Worm (Caenorhabditis elegans): ENCODE results near the gene glb-20.

glb-20 gene

DNA sequence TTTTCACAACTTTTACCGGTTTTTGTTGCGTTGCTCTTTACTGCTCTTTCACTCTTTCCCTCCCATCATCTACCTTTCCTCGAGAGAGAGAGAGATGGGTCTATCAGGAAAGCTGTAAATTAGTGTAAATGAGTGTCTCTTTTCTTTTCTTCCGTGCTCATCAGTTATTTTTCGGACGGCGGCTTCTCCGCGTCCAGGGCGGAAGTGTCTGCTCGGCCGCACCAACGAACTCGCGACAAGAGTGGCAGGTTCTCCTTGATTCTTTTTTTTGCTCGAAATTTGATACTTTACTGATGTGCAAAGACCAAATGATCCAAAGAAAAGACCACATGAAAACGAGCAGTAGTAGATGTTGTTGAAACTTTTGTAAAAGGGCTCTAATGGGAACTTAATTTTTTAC, 2.7 kb upstream of the glb-20 start:
- TF ChIP-seq eor-1 (tag; optimal IDR thresholded peaks at IDR 0.05): no peak
- TF ChIP-seq snpc-4 (tag; optimal IDR thresholded peaks at IDR 0.05): no peak
- no peak for TF ChIP-seq mdl-1 (tag; optimal IDR thresholded peaks at IDR 0.05)
- TF ChIP-seq lin-39 (tag; optimal IDR thresholded peaks at IDR 0.05): peak; percentile 2
- TF ChIP-seq egl-5 (tag; optimal IDR thresholded peaks at IDR 0.05): no peak
- TF ChIP-seq unc-62 (GFP tag; optimal IDR thresholded peaks at IDR 0.05): no peak
- no peak for TF ChIP-seq sea-2 (GFP tag; optimal IDR thresholded peaks at IDR 0.05)
- TF ChIP-seq elt-2 (tag; optimal IDR thresholded peaks at IDR 0.05): no peak
- no peak for TF ChIP-seq unc-39 (tag; optimal IDR thresholded peaks at IDR 0.05)

DNA sequence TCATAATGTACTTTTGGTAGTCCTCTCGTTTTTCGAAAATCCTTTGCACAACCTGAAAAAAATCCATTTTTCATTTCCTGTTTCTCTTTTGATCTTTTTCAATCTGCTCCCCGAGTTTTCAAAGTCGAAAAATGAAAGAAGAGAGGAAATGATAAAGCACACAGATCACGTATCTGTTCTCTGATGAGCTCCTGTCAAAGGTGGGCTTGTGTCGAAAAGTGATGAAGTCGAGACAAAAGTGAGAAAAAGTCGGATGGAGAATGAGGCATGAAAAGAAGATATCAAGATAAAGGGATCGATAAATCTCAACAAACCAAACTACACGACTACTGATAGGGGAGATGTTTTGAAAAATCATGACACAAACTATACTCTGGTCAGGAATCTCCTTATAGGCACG, 868 bp downstream of the glb-20 start:
- TF ChIP-seq nhr-11 (tag; optimal IDR thresholded peaks at IDR 0.05): peak; percentile 41
- TF ChIP-seq pqm-1 (tag; optimal IDR thresholded peaks at IDR 0.05): no peak
- TF ChIP-seq nfya-1 (tag; optimal IDR thresholded peaks at IDR 0.05; ENCODE audit: insufficient read depth): peak; percentile 8
- peak; percentile 14 for TF ChIP-seq lin-39 (tag; optimal IDR thresholded peaks at IDR 0.05)

DNA sequence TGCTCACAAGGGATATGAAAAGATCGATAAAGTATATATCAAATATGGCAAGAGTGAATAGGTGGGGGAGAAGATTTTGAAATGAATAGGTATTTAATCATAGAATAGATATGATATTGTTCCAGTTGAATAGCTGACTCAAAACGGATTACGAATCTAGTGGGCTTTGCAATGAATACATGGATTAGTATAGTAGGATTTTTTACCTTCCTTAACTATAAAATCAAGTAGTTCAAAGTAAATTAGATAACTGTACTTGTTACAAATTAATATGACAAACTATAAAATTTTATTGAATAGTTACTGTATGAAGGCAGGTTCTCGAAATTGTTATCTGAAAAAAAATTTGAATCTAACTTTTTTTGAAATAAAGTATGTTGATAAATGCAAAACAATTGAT, 5.1 kb downstream of the glb-20 start, which contains the start of gene odr-1:
Gene odr-1 (minus strand): TSS at position 101 of the 400 bp plus-strand sequence.
- TF ChIP-seq zag-1 (tag; optimal IDR thresholded peaks at IDR 0.05) (no peak), eor-1 (tag; optimal IDR thresholded peaks at IDR 0.05) (no peak), ceh-28 (tag; optimal IDR thresholded peaks at IDR 0.05) (no peak), lin-15B (tag; optimal IDR thresholded peaks at IDR 0.05) (no peak), lin-39 (tag; optimal IDR thresholded peaks at IDR 0.05) (no peak), nhr-11 (tag; optimal IDR thresholded peaks at IDR 0.05) (no peak), elt-3 (tag; optimal IDR thresholded peaks at IDR 0.05) (no peak), skn-1 (tag; optimal IDR thresholded peaks at IDR 0.05) (no peak), nhr-25 (tag; optimal IDR thresholded peaks at IDR 0.05) (no peak), snpc-4 (tag; optimal IDR thresholded peaks at IDR 0.05) (no peak), ztf-11 (tag; optimal IDR thresholded peaks at IDR 0.05) (no peak), ztf-4 (tag; optimal IDR thresholded peaks at IDR 0.05) (no peak)

DNA sequence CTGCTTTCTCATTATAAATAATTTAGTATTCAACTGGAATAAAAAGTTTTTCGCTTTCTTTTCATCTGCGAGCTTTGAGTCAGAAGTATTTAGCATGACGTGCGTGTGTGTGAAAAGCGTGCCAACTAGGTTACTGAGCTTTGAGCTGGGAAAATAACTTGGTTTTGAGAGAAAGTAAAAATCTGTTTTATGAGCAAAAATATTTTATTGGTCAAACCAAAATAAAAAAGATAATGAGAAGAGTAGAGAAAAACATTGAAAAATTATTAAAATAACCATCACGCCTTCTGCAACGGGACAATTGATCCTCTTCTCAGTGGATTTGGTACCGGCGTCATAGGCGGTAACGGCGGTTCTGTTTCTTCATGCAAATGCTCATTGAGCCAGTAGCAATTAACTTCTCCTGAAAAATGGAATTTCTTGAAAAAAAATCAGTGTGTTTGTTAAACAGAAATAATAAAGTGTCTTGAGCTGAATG, 11.4 kb downstream of the glb-20 start:
- TF ChIP-seq nfya-1 (tag; optimal IDR thresholded peaks at IDR 0.05; ENCODE audit: insufficient read depth) (no peak), ztf-11 (tag; optimal IDR thresholded peaks at IDR 0.05) (no peak), egl-27 (tag; optimal IDR thresholded peaks at IDR 0.05) (no peak), fkh-2 (tag; optimal IDR thresholded peaks at IDR 0.05) (no peak), elt-1 (tag; optimal IDR thresholded peaks at IDR 0.05) (no peak), ceh-16 (tag; optimal IDR thresholded peaks at IDR 0.05) (no peak), ama-1 (optimal IDR thresholded peaks at IDR 0.05) (peak; percentile 96), nhr-28 (tag; optimal IDR thresholded peaks at IDR 0.05) (no peak), R02D3.7 (tag; optimal IDR thresholded peaks at IDR 0.05) (no peak), skn-1 (tag; optimal IDR thresholded peaks at IDR 0.05) (no peak), zag-1 (tag; optimal IDR thresholded peaks at IDR 0.05) (no peak), lin-39 (tag; optimal IDR thresholded peaks at IDR 0.05) (no peak), eor-1 (tag; optimal IDR thresholded peaks at IDR 0.05) (no peak), aly-2 (tag; optimal IDR thresholded peaks at IDR 0.05) (no peak), nhr-77 (tag; optimal IDR thresholded peaks at IDR 0.05) (no peak), ceh-9 (tag; optimal IDR thresholded peaks at IDR 0.05) (no peak), nhr-43 (tag; optimal IDR thresholded peaks at IDR 0.05; ENCODE audit: poor library complexity, severe bottlenecking) (peak; percentile 15)

DNA sequence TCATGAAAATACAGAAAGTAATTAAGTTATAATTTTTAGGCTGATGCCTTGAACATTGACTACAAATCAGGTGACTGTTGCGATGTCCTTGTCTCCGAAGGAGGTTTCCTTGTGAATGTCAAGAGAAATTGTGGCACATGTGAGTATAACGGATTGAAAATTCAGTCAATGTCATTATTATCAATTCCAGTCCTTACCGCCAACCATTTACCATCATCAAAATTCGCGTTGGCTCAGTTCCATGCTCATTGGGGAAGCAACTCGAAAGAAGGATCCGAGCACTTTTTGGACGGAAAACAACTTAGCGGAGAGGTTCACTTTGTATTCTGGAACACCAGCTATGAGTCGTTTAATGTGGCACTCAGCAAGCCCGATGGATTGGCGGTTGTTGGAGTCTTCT, 12.6 kb downstream of the glb-20 start:
- TF ChIP-seq pha-4 (tag; optimal IDR thresholded peaks at IDR 0.05) (no peak), ama-1 (optimal IDR thresholded peaks at IDR 0.05) (peak; percentile 51), nhr-76 (tag; optimal IDR thresholded peaks at IDR 0.05) (no peak), ceh-82 (tag; optimal IDR thresholded peaks at IDR 0.05) (no peak)

DNA sequence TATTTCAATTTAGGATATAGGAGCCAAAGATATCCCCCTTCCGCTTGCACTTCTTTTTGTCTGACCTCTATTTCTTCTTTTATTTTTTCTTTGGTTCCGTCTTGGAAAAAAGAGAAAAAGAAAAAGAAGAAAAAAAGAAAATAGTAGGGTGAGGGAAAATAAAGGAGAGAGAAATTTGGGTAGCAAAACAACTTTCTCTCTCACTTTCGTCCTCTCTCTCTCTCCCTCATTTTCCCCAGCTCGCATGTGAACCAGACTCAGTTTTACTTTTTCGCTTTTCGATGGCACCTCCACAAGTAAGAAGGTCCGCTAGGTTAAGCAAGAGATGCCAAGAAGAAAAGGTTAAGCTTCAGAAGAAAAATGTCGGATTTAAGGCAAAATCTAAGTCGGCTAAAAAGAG, 13.2 kb downstream of the glb-20 start:
- TF ChIP-seq ama-1 (optimal IDR thresholded peaks at IDR 0.05): peak; percentile 86
- no peak for TF ChIP-seq nhr-12 (tag; optimal IDR thresholded peaks at IDR 0.05)
- TF ChIP-seq ztf-4 (tag; optimal IDR thresholded peaks at IDR 0.05): peak; percentile 22
- no peak for TF ChIP-seq R02D3.7 (tag; optimal IDR thresholded peaks at IDR 0.05)
- no peak for TF ChIP-seq nhr-76 (tag; optimal IDR thresholded peaks at IDR 0.05)
- TF ChIP-seq ZK546.5 (tag; optimal IDR thresholded peaks at IDR 0.05): no peak
- TF ChIP-seq nfya-1 (tag; optimal IDR thresholded peaks at IDR 0.05; ENCODE audit: insufficient read depth): peak; percentile 41
- peak; percentile 30 for TF ChIP-seq lin-39 (tag; optimal IDR thresholded peaks at IDR 0.05)
- peak; percentile 23 for TF ChIP-seq hmg-11 (tag; optimal IDR thresholded peaks at IDR 0.05)
- TF ChIP-seq nhr-23 (tag; optimal IDR thresholded peaks at IDR 0.05): no peak
- TF ChIP-seq unc-62 (GFP tag; optimal IDR thresholded peaks at IDR 0.05): no peak
